Fruit fly (Drosophila melanogaster) whole organism, embryonic: ENCODE measurements around the gene Xe7.

Source experiments
- Antp ChIP-seq: fragments of 200-800 bp; sonication (Bioruptor generic); optimal IDR thresholded peaks from 3 replicates; lab custom pipeline; 2016; ENCODE audit warnings: missing biosample characterization, missing genetic modification characterization
- Bdp1 ChIP-seq: fragments of 200-800 bp; sonication (Bioruptor generic); optimal IDR thresholded peaks from 3 replicates; lab custom pipeline; 2016; ENCODE audit warnings: missing biosample characterization, missing genetic modification characterization
- Blimp-1 ChIP-seq: fragments of 200-800 bp; sonication (Bioruptor generic); optimal IDR thresholded peaks from 3 replicates; lab custom pipeline; 2018; ENCODE audit warnings: missing biosample characterization, missing genetic modification characterization, mild to moderate bottlenecking, moderate library complexity, missing genetic modification reagents
- CG10321 ChIP-seq: fragments of 200-800 bp; sonication (Bioruptor generic); IDR thresholded peaks from 2 replicates; pipeline ENCODE4 v1.3.6; 2022; ENCODE audit warnings: missing biosample characterization, missing genetic modification characterization
- CG12299 ChIP-seq: fragments of 200-800 bp; sonication (Bioruptor generic); optimal IDR thresholded peaks from 2 replicates; lab custom pipeline; 2018; ENCODE audit warnings: missing biosample characterization, mild to moderate bottlenecking, missing genetic modification characterization
- CG12769 ChIP-seq: fragments of 200-800 bp; sonication (Bioruptor generic); optimal IDR thresholded peaks from 2 replicates; lab custom pipeline; 2019; ENCODE audit warnings: missing biosample characterization, mild to moderate bottlenecking, missing genetic modification characterization, moderate library complexity
- CG13894 ChIP-seq: fragments of 200-800 bp; sonication (Bioruptor generic); optimal IDR thresholded peaks from 3 replicates; lab custom pipeline; 2018; ENCODE audit warnings: missing biosample characterization, mild to moderate bottlenecking, missing genetic modification characterization, moderate library complexity
- CG15073 ChIP-seq: fragments of 200-800 bp; sonication (Bioruptor generic); optimal IDR thresholded peaks from 2 replicates; lab custom pipeline; 2016; ENCODE audit warnings: missing biosample characterization, missing genetic modification characterization
- CG15514 ChIP-seq: fragments of 200-800 bp; sonication (Bioruptor generic); optimal IDR thresholded peaks from 3 replicates; lab custom pipeline; 2017; ENCODE audit warnings: missing biosample characterization, missing genetic modification characterization, mild to moderate bottlenecking, moderate library complexity, missing genetic modification reagents
- CG17328 ChIP-seq: fragments of 200-800 bp; sonication (Bioruptor generic); IDR thresholded peaks from 2 replicates; pipeline ENCODE4 v1.3.6; 2022; ENCODE audit warnings: missing biosample characterization, missing genetic modification characterization
- CG17612 ChIP-seq: fragments of 200-800 bp; sonication (Bioruptor generic); IDR thresholded peaks from 2 replicates; pipeline ENCODE4 v1.3.6; 2022; ENCODE audit warnings: missing biosample characterization, missing genetic modification characterization
- CG4360 ChIP-seq: fragments of 200-800 bp; sonication (Bioruptor generic); IDR thresholded peaks from 2 replicates; pipeline ENCODE4 v1.3.6; 2022; ENCODE audit warnings: missing biosample characterization, missing genetic modification characterization
- CG4617 ChIP-seq: fragments of 200-800 bp; sonication (Bioruptor generic); optimal IDR thresholded peaks from 3 replicates; lab custom pipeline; 2016; ENCODE audit warnings: missing biosample characterization, missing genetic modification characterization, borderline replicate concordance
- CG6254 ChIP-seq: fragments of 200-800 bp; sonication (Bioruptor generic); optimal IDR thresholded peaks from 3 replicates; lab custom pipeline; 2017; ENCODE audit warnings: mild to moderate bottlenecking, missing biosample characterization, missing genetic modification reagents, missing genetic modification characterization
- CG6791 ChIP-seq: fragments of 200-800 bp; sonication (Bioruptor generic); IDR thresholded peaks from 3 replicates; pipeline ENCODE4 v1.3.6; 2022; ENCODE audit warnings: missing biosample characterization, missing genetic modification characterization; ENCODE audit not compliant: partially characterized antibody
- CG7372 ChIP-seq: fragments of 200-800 bp; sonication (Bioruptor generic); IDR thresholded peaks from 2 replicates; pipeline ENCODE4 v1.3.6; 2022; ENCODE audit warnings: missing biosample characterization, missing genetic modification characterization
- Deaf1 ChIP-seq: fragments of 200-800 bp; optimal IDR thresholded peaks from 3 replicates; lab custom pipeline; 2019; ENCODE audit warnings: missing biosample characterization, mild to moderate bottlenecking, missing genetic modification characterization, moderate library complexity
- Dek ChIP-seq: fragments of 200-800 bp; sonication (Bioruptor generic); optimal IDR thresholded peaks from 3 replicates; lab custom pipeline; 2019; ENCODE audit warnings: missing biosample characterization, mild to moderate bottlenecking, missing genetic modification characterization, moderate library complexity
- E2f2 ChIP-seq: fragments of 200-800 bp; sonication (Bioruptor generic); IDR thresholded peaks from 2 replicates; pipeline ENCODE4 v1.3.6; 2022; ENCODE audit warnings: missing biosample characterization, missing genetic modification characterization
- Fer2 ChIP-seq: fragments of 200-800 bp; sonication (Bioruptor generic); optimal IDR thresholded peaks from 2 replicates; lab custom pipeline; 2018; ENCODE audit warnings: missing biosample characterization, mild to moderate bottlenecking, missing genetic modification characterization, moderate library complexity
- MBD-R2 ChIP-seq: fragments of 200-800 bp; sonication (Bioruptor generic); IDR thresholded peaks from 2 replicates; pipeline ENCODE4 v1.3.6; 2022; ENCODE audit warnings: missing biosample characterization, missing genetic modification characterization
- Mrtf ChIP-seq: fragments of 200-800 bp; sonication (Bioruptor generic); IDR thresholded peaks from 3 replicates; pipeline ENCODE4 v1.3.6; 2022; ENCODE audit warnings: missing biosample characterization, missing genetic modification characterization
- NK7.1 ChIP-seq: fragments of 200-800 bp; sonication (Bioruptor generic); optimal IDR thresholded peaks from 3 replicates; lab custom pipeline; 2016; ENCODE audit warnings: missing biosample characterization, missing genetic modification characterization
- Oaz ChIP-seq: fragments of 200-800 bp; sonication (Bioruptor generic); IDR thresholded peaks from 2 replicates; pipeline ENCODE4 v1.3.6; 2022; ENCODE audit warnings: missing biosample characterization, missing genetic modification characterization
- Oli ChIP-seq: fragments of 200-800 bp; sonication (Bioruptor generic); optimal IDR thresholded peaks from 2 replicates; lab custom pipeline; 2018; ENCODE audit warnings: missing biosample characterization, mild to moderate bottlenecking, missing genetic modification characterization, moderate library complexity
- Optix ChIP-seq: fragments of 200-800 bp; sonication (Bioruptor generic); IDR thresholded peaks from 3 replicates; pipeline ENCODE4 v1.3.6; 2022; ENCODE audit warnings: missing biosample characterization, missing genetic modification characterization
- Xbp1 ChIP-seq: fragments of 200-800 bp; sonication (Bioruptor generic); optimal IDR thresholded peaks from 3 replicates; lab custom pipeline; 2016; ENCODE audit warnings: missing biosample characterization, mild to moderate bottlenecking, missing genetic modification characterization
- bcd ChIP-seq: fragments of 200-800 bp; sonication (Bioruptor generic); optimal IDR thresholded peaks from 2 replicates; lab custom pipeline; 2017; ENCODE audit warnings: missing biosample characterization, mild to moderate bottlenecking, missing genetic modification characterization
- bsh ChIP-seq, 2 experiments: fragments of 200-800 bp; sonication (Bioruptor generic); optimal IDR thresholded peaks; 2 replicates each; lab custom pipeline; 2017 to 2018; ENCODE audit warnings: mild to moderate bottlenecking in 2 of 2, missing biosample characterization in 2 of 2, missing genetic modification characterization in 2 of 2, moderate library complexity in 1 of 2
- cas ChIP-seq: fragments of 200-800 bp; sonication (Bioruptor generic); IDR thresholded peaks from 2 replicates; pipeline ENCODE4 v1.3.6; 2022; ENCODE audit warnings: missing biosample characterization, missing genetic modification characterization
- ind ChIP-seq: fragments of 200-800 bp; sonication (Bioruptor generic); optimal IDR thresholded peaks from 3 replicates; lab custom pipeline; 2016; ENCODE audit warnings: missing biosample characterization, missing genetic modification characterization
- knrl ChIP-seq: fragments of 200-800 bp; sonication (Bioruptor generic); IDR thresholded peaks from 3 replicates; pipeline ENCODE4 v1.3.6; 2022; ENCODE audit warnings: missing biosample characterization, missing genetic modification characterization; ENCODE audit not compliant: partially characterized antibody
- lmd ChIP-seq: fragments of 200-800 bp; sonication (Bioruptor generic); IDR thresholded peaks from 2 replicates; pipeline ENCODE4 v1.3.6; 2022; ENCODE audit warnings: missing biosample characterization, missing genetic modification characterization
- lov ChIP-seq, 2 experiments: fragments of 200-800 bp in 1 of 2; fragments of >200 bp in 1 of 2; sonication (Bioruptor generic) in 1 of 2; IDR thresholded peaks in 1 of 2; optimal IDR thresholded peaks in 1 of 2; 2 replicates in 1 of 2; 3 replicates in 1 of 2; pipeline versions ENCODE4 v1.3.6 to Lab custom; 2017 to 2022; ENCODE audit warnings: missing biosample characterization in 1 of 2, missing genetic modification characterization in 1 of 2
- mld ChIP-seq: fragments of 200-800 bp; sonication (Bioruptor generic); IDR thresholded peaks from 3 replicates; pipeline ENCODE4 v1.3.6; 2022; ENCODE audit warnings: missing biosample characterization, missing genetic modification characterization; ENCODE audit not compliant: partially characterized antibody
- nmo ChIP-seq: fragments of 200-800 bp; sonication (Bioruptor generic); optimal IDR thresholded peaks from 2 replicates; lab custom pipeline; 2018; ENCODE audit warnings: missing biosample characterization, mild to moderate bottlenecking, missing genetic modification characterization, moderate library complexity
- nom ChIP-seq: fragments of 200-800 bp; sonication (Bioruptor generic); optimal IDR thresholded peaks from 2 replicates; lab custom pipeline; 2017; ENCODE audit warnings: missing biosample characterization, missing genetic modification characterization, mild to moderate bottlenecking, moderate library complexity, missing genetic modification reagents
- odd ChIP-seq: fragments of 200-800 bp; sonication (Bioruptor generic); optimal IDR thresholded peaks from 2 replicates; lab custom pipeline; 2017; ENCODE audit warnings: missing biosample characterization, mild to moderate bottlenecking, missing genetic modification characterization
- otp ChIP-seq: fragments of 200-800 bp; sonication (Bioruptor generic); IDR thresholded peaks from 3 replicates; pipeline ENCODE4, ENCODE4 v1.3.6; 2022; ENCODE audit warnings: missing biosample characterization, missing genetic modification characterization
- peb ChIP-seq: fragments of 200-800 bp; sonication (Bioruptor generic); IDR thresholded peaks from 2 replicates; pipeline ENCODE4 v1.3.6; 2022; ENCODE audit warnings: missing biosample characterization, missing genetic modification characterization
- psq ChIP-seq: fragments of 200-800 bp; sonication (Bioruptor generic); optimal IDR thresholded peaks from 2 replicates; lab custom pipeline; 2017; ENCODE audit warnings: missing biosample characterization, missing genetic modification characterization
- sug ChIP-seq: fragments of 200-800 bp; optimal IDR thresholded peaks from 2 replicates; lab custom pipeline; 2019; ENCODE audit warnings: missing biosample characterization, mild to moderate bottlenecking, missing genetic modification characterization, moderate library complexity
- trem ChIP-seq: fragments of 200-800 bp; optimal IDR thresholded peaks from 3 replicates; lab custom pipeline; 2019; ENCODE audit warnings: missing biosample characterization, mild to moderate bottlenecking, missing genetic modification characterization, moderate library complexity
- unpg ChIP-seq: fragments of 200-800 bp; sonication (Bioruptor generic); optimal IDR thresholded peaks from 3 replicates; lab custom pipeline; 2018; ENCODE audit warnings: missing biosample characterization, mild to moderate bottlenecking, missing genetic modification characterization, moderate library complexity
- vfl ChIP-seq: fragments of 200-800 bp; sonication (Bioruptor generic); optimal IDR thresholded peaks from 2 replicates; lab custom pipeline; 2016; ENCODE audit warnings: missing biosample characterization, missing genetic modification characterization
- vnd ChIP-seq: fragments of 200-800 bp; sonication (Bioruptor generic); IDR thresholded peaks from 3 replicates; pipeline ENCODE4 v1.3.6; 2022; ENCODE audit warnings: missing biosample characterization, missing genetic modification characterization; ENCODE audit not compliant: partially characterized antibody
- wdn ChIP-seq: fragments of 200-800 bp; sonication (Bioruptor generic); IDR thresholded peaks from 2 replicates; pipeline ENCODE4 v1.3.6; 2022; ENCODE audit warnings: missing biosample characterization, missing genetic modification characterization
- zf30C ChIP-seq: fragments of 200-800 bp; sonication (Bioruptor generic); optimal IDR thresholded peaks from 3 replicates; lab custom pipeline; 2018; ENCODE audit warnings: missing biosample characterization, mild to moderate bottlenecking, missing genetic modification characterization
- zfh1 ChIP-seq: fragments of 200-800 bp; sonication (Bioruptor generic); IDR thresholded peaks from 3 replicates; pipeline ENCODE4 v1.3.6; 2022; ENCODE audit warnings: missing biosample characterization, missing genetic modification characterization

The Xe7 gene

dm6 chr3R:5685269-5686048 lies 16.3 kb upstream of the Xe7 start, which contains the start of the genes Rab23 and plx (continued):
- TF ChIP-seq wdn (GFP tag; lab: Robert Waterston, UW) (no peak), E2f2 (GFP tag; lab: Robert Waterston, UW) (peak; percentile 99), zf30C (GFP tag; lab: Kevin White, UChicago) (no peak), sug (tag; lab: Kevin White, UChicago) (no peak), odd (GFP tag; lab: Kevin White, UChicago) (no peak), Antp (GFP tag; lab: Kevin White, UChicago) (peak; percentile 7), CG13894 (tag; lab: Kevin White, UChicago) (no peak), CG17612 (no peak), Mrtf (GFP tag; lab: Robert Waterston, UW) (no peak), Optix (GFP tag; lab: Robert Waterston, UW) (no peak), nom (no peak), peb (GFP tag; lab: Robert Waterston, UW) (no peak), nmo (GFP tag; lab: Kevin White, UChicago) (peak; percentile 34), CG10321 (GFP tag; lab: Robert Waterston, UW) (no peak), CG6254 (GFP tag; lab: Kevin White, UChicago) (no peak), MBD-R2 (GFP tag; lab: Robert Waterston, UW) (peak; percentile 78), knrl (GFP tag; lab: Robert Waterston, UW) (no peak), cas (no peak), NK7.1 (GFP tag; lab: Kevin White, UChicago) (no peak), bcd (peak; percentile 13), CG15073 (GFP tag; lab: Kevin White, UChicago) (no peak), CG15514 (GFP tag; lab: Kevin White, UChicago) (peak; percentile 62), lov (optimal IDR thresholded peaks at IDR 0.05; lab: Kevin White, UChicago) (no peak), lov (GFP tag; IDR thresholded peaks at IDR 0.05; lab: Robert Waterston, UW) (no peak), CG12769 (tag; lab: Kevin White, UChicago) (peak; percentile 2), ind (GFP tag; lab: Kevin White, UChicago) (no peak), CG17328 (0 out of 2 replicates have a peak, but pooled peaks have one; percentile 5), Bdp1 (GFP tag; lab: Kevin White, UChicago) (no peak), unpg (GFP tag; lab: Kevin White, UChicago) (no peak), lmd (no peak; the same call in 1 of the 2 replicates), Deaf1 (tag; lab: Kevin White, UChicago) (peak; percentile 83), Xbp1 (peak; percentile 36), CG12299 (tag; lab: Kevin White, UChicago) (peak; percentile 18), CG6791 (GFP tag; lab: Robert Waterston, UW) (no peak), Oaz (no peak), Dek (tag; lab: Kevin White, UChicago) (no peak), otp (GFP tag; lab: Robert Waterston, UW) (no peak), Fer2 (tag; lab: Kevin White, UChicago) (no peak), CG4360 (GFP tag; lab: Robert Waterston, UW) (no peak), CG4617 (GFP tag; lab: Kevin White, UChicago) (no peak), CG7372 (GFP tag; lab: Robert Waterston, UW) (no peak), psq (GFP tag; lab: Kevin White, UChicago) (no peak), trem (peak; percentile 39), vnd (GFP tag; lab: Robert Waterston, UW) (no peak), vfl (GFP tag; lab: Kevin White, UChicago) (peak; percentile 26), bsh (GFP tag; optimal IDR thresholded peaks at IDR 0.05; lab: Kevin White, UChicago) (no peak), Blimp-1 (no peak), mld (no peak), zfh1 (GFP tag; lab: Robert Waterston, UW) (no peak; the same call in 2 of the 3 replicates), Oli (no peak)
